Fruit fly (Drosophila melanogaster) whole organism, embryonic: ENCODE results near the gene cbt.

Experiments
- Awh ChIP-seq: fragments of 200-800 bp; sonication (Bioruptor generic); IDR thresholded peaks from 2 replicates; pipeline ENCODE4, ENCODE4 v1.3.6; 2022; ENCODE audit warnings: missing biosample characterization, missing genetic modification characterization
- C15 ChIP-seq: fragments of 200-800 bp; sonication (Bioruptor generic); IDR thresholded peaks from 3 replicates; pipeline ENCODE4 v1.3.6; 2022; ENCODE audit warnings: missing biosample characterization, missing genetic modification characterization
- CG10147 ChIP-seq: fragments of 200-800 bp; sonication (Bioruptor generic); optimal IDR thresholded peaks from 2 replicates; lab custom pipeline; 2019; ENCODE audit warnings: missing biosample characterization, mild to moderate bottlenecking, missing genetic modification characterization, moderate library complexity
- CG11456 ChIP-seq: fragments of 200-800 bp; sonication (Bioruptor generic); IDR thresholded peaks from 3 replicates; pipeline ENCODE4 v1.3.6; 2022; ENCODE audit warnings: missing biosample characterization, missing genetic modification characterization
- CG12236 ChIP-seq: fragments of 200-800 bp; sonication (Bioruptor generic); optimal IDR thresholded peaks from 2 replicates; lab custom pipeline; 2016; ENCODE audit warnings: missing biosample characterization, missing genetic modification characterization
- CG12299 ChIP-seq: fragments of 200-800 bp; sonication (Bioruptor generic); optimal IDR thresholded peaks from 2 replicates; lab custom pipeline; 2018; ENCODE audit warnings: missing biosample characterization, mild to moderate bottlenecking, missing genetic modification characterization
- CG1233 ChIP-seq: fragments of 200-800 bp; sonication (Bioruptor generic); optimal IDR thresholded peaks from 4 replicates; lab custom pipeline; 2018; ENCODE audit warnings: missing biosample characterization, mild to moderate bottlenecking, missing genetic modification characterization
- CG12769 ChIP-seq: fragments of 200-800 bp; sonication (Bioruptor generic); optimal IDR thresholded peaks from 2 replicates; lab custom pipeline; 2019; ENCODE audit warnings: missing biosample characterization, mild to moderate bottlenecking, missing genetic modification characterization, moderate library complexity
- CG13424 ChIP-seq: fragments of 200-800 bp; sonication (Bioruptor generic); optimal IDR thresholded peaks from 2 replicates; lab custom pipeline; 2019; ENCODE audit warnings: missing biosample characterization, mild to moderate bottlenecking, missing genetic modification characterization, moderate library complexity
- CG13894 ChIP-seq: fragments of 200-800 bp; sonication (Bioruptor generic); optimal IDR thresholded peaks from 3 replicates; lab custom pipeline; 2018; ENCODE audit warnings: missing biosample characterization, mild to moderate bottlenecking, missing genetic modification characterization, moderate library complexity
- CG14014 ChIP-seq: fragments of 200-800 bp; sonication (Bioruptor generic); IDR thresholded peaks from 2 replicates; pipeline ENCODE4 v1.3.6; 2022; ENCODE audit warnings: missing biosample characterization, missing genetic modification characterization
- CG16813 ChIP-seq: fragments of 200-800 bp; sonication (Bioruptor generic); IDR thresholded peaks from 3 replicates; pipeline ENCODE4 v1.3.6; 2022; ENCODE audit warnings: missing biosample characterization, missing genetic modification characterization; ENCODE audit not compliant: partially characterized antibody
- CG18764 ChIP-seq: fragments of 200-800 bp; sonication (Bioruptor generic); optimal IDR thresholded peaks from 3 replicates; lab custom pipeline; 2016; ENCODE audit warnings: missing biosample characterization, missing genetic modification characterization
- CG30403 ChIP-seq: fragments of 200-800 bp; sonication (Bioruptor generic); optimal IDR thresholded peaks from 3 replicates; lab custom pipeline; 2016; ENCODE audit warnings: missing biosample characterization, missing genetic modification characterization
- CG31224 ChIP-seq: fragments of 200-800 bp; sonication (Bioruptor generic); IDR thresholded peaks from 2 replicates; pipeline ENCODE4 v1.3.6; 2022; ENCODE audit warnings: missing biosample characterization, missing genetic modification characterization
- CG34224 ChIP-seq: fragments of 200-800 bp; sonication (Bioruptor generic); IDR thresholded peaks from 3 replicates; pipeline ENCODE4 v1.3.6; 2022; ENCODE audit warnings: missing biosample characterization, missing genetic modification characterization; ENCODE audit not compliant: partially characterized antibody
- CG34422 ChIP-seq: fragments of 200-800 bp; sonication (Bioruptor generic); IDR thresholded peaks from 3 replicates; pipeline ENCODE4 v1.3.6; 2022; ENCODE audit warnings: missing biosample characterization, missing genetic modification characterization
- CG4360 ChIP-seq: fragments of 200-800 bp; sonication (Bioruptor generic); IDR thresholded peaks from 2 replicates; pipeline ENCODE4 v1.3.6; 2022; ENCODE audit warnings: missing biosample characterization, missing genetic modification characterization
- CG4404 ChIP-seq: fragments of 200-800 bp; sonication (Bioruptor generic); IDR thresholded peaks from 2 replicates; pipeline ENCODE4 v1.3.6; 2022; ENCODE audit warnings: missing biosample characterization, missing genetic modification characterization
- CG6683 ChIP-seq: fragments of 200-800 bp; sonication (Bioruptor generic); optimal IDR thresholded peaks from 2 replicates; lab custom pipeline; 2017; ENCODE audit warnings: missing biosample characterization, mild to moderate bottlenecking, missing genetic modification characterization, missing genetic modification reagents
- CG8924 ChIP-seq: fragments of 200-800 bp; optimal IDR thresholded peaks from 3 replicates; lab custom pipeline; 2019; ENCODE audit warnings: missing biosample characterization, mild to moderate bottlenecking, missing genetic modification characterization, moderate library complexity
- Dbx ChIP-seq: fragments of 200-800 bp; sonication (Bioruptor generic); IDR thresholded peaks from 3 replicates; pipeline ENCODE4 v1.3.6; 2022; ENCODE audit warnings: missing biosample characterization, missing genetic modification characterization
- Dll ChIP-seq: fragments of 200-800 bp; sonication (Bioruptor generic); IDR thresholded peaks from 4 replicates; pipeline ENCODE4 v1.3.6; 2022; ENCODE audit warnings: missing biosample characterization, missing genetic modification characterization; ENCODE audit not compliant: partially characterized antibody
- E2f2 ChIP-seq: fragments of 200-800 bp; sonication (Bioruptor generic); IDR thresholded peaks from 2 replicates; pipeline ENCODE4 v1.3.6; 2022; ENCODE audit warnings: missing biosample characterization, missing genetic modification characterization
- Ets97D ChIP-seq: fragments of 200-800 bp; sonication (Bioruptor generic); optimal IDR thresholded peaks from 3 replicates; lab custom pipeline; 2016; ENCODE audit warnings: missing biosample characterization, missing genetic modification characterization
- Fer1 ChIP-seq: fragments of 200-800 bp; sonication (Bioruptor generic); optimal IDR thresholded peaks from 2 replicates; lab custom pipeline; 2017; ENCODE audit warnings: missing biosample characterization, mild to moderate bottlenecking, missing genetic modification characterization
- Gsc ChIP-seq: fragments of 200-800 bp; sonication (Bioruptor generic); IDR thresholded peaks from 2 replicates; pipeline ENCODE4 v1.3.6; 2022; ENCODE audit warnings: missing biosample characterization, missing genetic modification characterization
- Jarid2 ChIP-seq: fragments of 200-800 bp; sonication (Bioruptor generic); optimal IDR thresholded peaks from 3 replicates; lab custom pipeline; 2017; ENCODE audit warnings: mild to moderate bottlenecking, missing biosample characterization, missing genetic modification reagents, missing genetic modification characterization
- Lim3 ChIP-seq: fragments of 200-800 bp; sonication (Bioruptor generic); IDR thresholded peaks from 2 replicates; pipeline ENCODE4 v1.3.6; 2022; ENCODE audit warnings: missing biosample characterization, missing genetic modification characterization
- Mes4 ChIP-seq: fragments of 200-800 bp; sonication (Bioruptor generic); optimal IDR thresholded peaks from 2 replicates; lab custom pipeline; 2016; ENCODE audit warnings: missing biosample characterization, missing genetic modification characterization
- Nf-YA ChIP-seq: fragments of 200-800 bp; sonication (Bioruptor generic); IDR thresholded peaks from 2 replicates; pipeline ENCODE4 v1.3.6; 2022; ENCODE audit warnings: missing biosample characterization, missing genetic modification characterization
- Sry-β ChIP-seq: fragments of 200-800 bp; sonication (Bioruptor generic); optimal IDR thresholded peaks from 2 replicates; lab custom pipeline; 2018; ENCODE audit warnings: missing biosample characterization, mild to moderate bottlenecking, missing genetic modification characterization, moderate library complexity
- bowl ChIP-seq: fragments of 200-800 bp; sonication (Bioruptor generic); IDR thresholded peaks from 2 replicates; pipeline ENCODE4 v1.3.6; 2022; ENCODE audit warnings: missing biosample characterization, missing genetic modification characterization
- dati ChIP-seq: fragments of 200-800 bp; sonication (Bioruptor generic); IDR thresholded peaks from 2 replicates; pipeline ENCODE4 v1.3.6; 2022; ENCODE audit warnings: missing biosample characterization, missing genetic modification characterization
- dm ChIP-seq: fragments of 200-800 bp; sonication (Bioruptor generic); optimal IDR thresholded peaks from 3 replicates; lab custom pipeline; 2016; ENCODE audit warnings: missing biosample characterization, missing genetic modification characterization
- grn ChIP-seq: fragments of 200-800 bp; sonication (Bioruptor generic); optimal IDR thresholded peaks from 3 replicates; lab custom pipeline; 2017; ENCODE audit warnings: missing biosample characterization, missing genetic modification characterization
- h ChIP-seq: fragments of >200 bp; optimal IDR thresholded peaks from 2 replicates; lab custom pipeline; 2017
- ind ChIP-seq: fragments of 200-800 bp; sonication (Bioruptor generic); optimal IDR thresholded peaks from 3 replicates; lab custom pipeline; 2016; ENCODE audit warnings: missing biosample characterization, missing genetic modification characterization
- insv ChIP-seq, 2 experiments: fragments of 200-800 bp; sonication (Bioruptor generic); optimal IDR thresholded peaks; 3 replicates each; lab custom pipeline; 2016 to 2018; ENCODE audit warnings: missing biosample characterization in 2 of 2, missing genetic modification characterization in 2 of 2
- klu ChIP-seq: fragments of 200-800 bp; sonication (Bioruptor generic); IDR thresholded peaks from 2 replicates; pipeline ENCODE4 v1.3.6; 2022; ENCODE audit warnings: missing biosample characterization, missing genetic modification characterization
- lab ChIP-seq: fragments of 200-800 bp; sonication (Bioruptor generic); optimal IDR thresholded peaks from 3 replicates; lab custom pipeline; 2017; ENCODE audit warnings: missing biosample characterization, missing genetic modification characterization, mild to moderate bottlenecking, moderate library complexity, missing genetic modification reagents
- lov ChIP-seq, 2 experiments: fragments of 200-800 bp in 1 of 2; fragments of >200 bp in 1 of 2; sonication (Bioruptor generic) in 1 of 2; IDR thresholded peaks in 1 of 2; optimal IDR thresholded peaks in 1 of 2; 2 replicates in 1 of 2; 3 replicates in 1 of 2; pipeline versions ENCODE4 v1.3.6 to Lab custom; 2017 to 2022; ENCODE audit warnings: missing biosample characterization in 1 of 2, missing genetic modification characterization in 1 of 2
- odd ChIP-seq: fragments of 200-800 bp; sonication (Bioruptor generic); optimal IDR thresholded peaks from 2 replicates; lab custom pipeline; 2017; ENCODE audit warnings: missing biosample characterization, mild to moderate bottlenecking, missing genetic modification characterization
- pb ChIP-seq: fragments of 200-800 bp; sonication (Bioruptor generic); optimal IDR thresholded peaks from 3 replicates; lab custom pipeline; 2016; ENCODE audit warnings: missing biosample characterization, missing genetic modification characterization
- peb ChIP-seq: fragments of 200-800 bp; sonication (Bioruptor generic); IDR thresholded peaks from 2 replicates; pipeline ENCODE4 v1.3.6; 2022; ENCODE audit warnings: missing biosample characterization, missing genetic modification characterization
- sens-2 ChIP-seq: fragments of 200-800 bp; sonication (Bioruptor generic); IDR thresholded peaks from 2 replicates; pipeline ENCODE4 v1.3.6; 2022; ENCODE audit warnings: missing biosample characterization, missing genetic modification characterization
- sna ChIP-seq: fragments of 200-800 bp; sonication (Bioruptor generic); IDR thresholded peaks from 2 replicates; pipeline ENCODE4 v1.3.6; 2022; ENCODE audit warnings: missing biosample characterization, missing genetic modification characterization; ENCODE audit not compliant: partially characterized antibody
- sr ChIP-seq: fragments of 200-800 bp; sonication (Bioruptor generic); IDR thresholded peaks from 3 replicates; pipeline ENCODE4 v1.3.6; 2022; ENCODE audit warnings: missing biosample characterization, missing genetic modification characterization
- wdn ChIP-seq: fragments of 200-800 bp; sonication (Bioruptor generic); IDR thresholded peaks from 2 replicates; pipeline ENCODE4 v1.3.6; 2022; ENCODE audit warnings: missing biosample characterization, missing genetic modification characterization

Gene cbt

dm6 chr2L:468745-469358 lies 10.6 kb downstream of the cbt start (continued):
- peak; percentile 51; the same call in 1 of the 2 replicates for TF ChIP-seq Nf-YA (GFP tag; lab: Robert Waterston, UW)
- peak; percentile 69 for TF ChIP-seq CG14014 (GFP tag; lab: Robert Waterston, UW)
- TF ChIP-seq ind: peak; percentile 70
- TF ChIP-seq odd (GFP tag; lab: Kevin White, UChicago): peak; percentile 64
- peak; percentile 64; the same call in 2 of the 3 replicates for TF ChIP-seq CG11456 (GFP tag; lab: Robert Waterston, UW)
- TF ChIP-seq CG34422 (GFP tag; lab: Robert Waterston, UW): peak; percentile 59; the same call in 1 of the 3 replicates
- TF ChIP-seq dati (GFP tag; lab: Robert Waterston, UW): peak; percentile 67
- peak; percentile 69 for TF ChIP-seq CG12236 (GFP tag; lab: Kevin White, UChicago)
- TF ChIP-seq Mes4 (GFP tag; lab: Kevin White, UChicago): peak; percentile 67
- TF ChIP-seq sna: no peak
- peak; percentile 37 for TF ChIP-seq Jarid2
- peak; percentile 32 for TF ChIP-seq Ets97D (GFP tag; lab: Kevin White, UChicago)
- no peak for TF ChIP-seq Dll (GFP tag; lab: Robert Waterston, UW)
- TF ChIP-seq grn: no peak
- peak; percentile 65; the same call in 1 of the 2 replicates for TF ChIP-seq sens-2 (GFP tag; lab: Robert Waterston, UW)
- TF ChIP-seq CG8924 (tag; lab: Kevin White, UChicago): peak; percentile 80
- TF ChIP-seq bowl (GFP tag; lab: Robert Waterston, UW): peak; percentile 40; the same call in 1 of the 2 replicates
- TF ChIP-seq sr (GFP tag; lab: Robert Waterston, UW): peak; percentile 23; the same call in 1 of the 3 replicates
- peak; percentile 57 for TF ChIP-seq pb
- TF ChIP-seq insv (GFP tag; optimal IDR thresholded peaks at IDR 0.05; lab: Kevin White, UChicago): no peak
- TF ChIP-seq h (lab: Kevin White, UChicago): no peak
- 0 out of 2 replicates have a peak, but pooled peaks have one; percentile 28 for TF ChIP-seq peb (GFP tag; lab: Robert Waterston, UW)
- peak; percentile 39 for TF ChIP-seq CG31224 (GFP tag; lab: Robert Waterston, UW)
- peak; percentile 76 for TF ChIP-seq Awh
- TF ChIP-seq CG18764 (GFP tag; lab: Kevin White, UChicago): peak; percentile 40
- TF ChIP-seq CG34224: no peak
- no peak for TF ChIP-seq lov (optimal IDR thresholded peaks at IDR 0.05; lab: Kevin White, UChicago)
- TF ChIP-seq lov (GFP tag; IDR thresholded peaks at IDR 0.05; lab: Robert Waterston, UW): no peak; the same call in 2 of the 3 replicates
- TF ChIP-seq CG13424 (tag; lab: Kevin White, UChicago): peak; percentile 62
- peak; percentile 77 for TF ChIP-seq Fer1
- peak; percentile 29 for TF ChIP-seq CG6683
- no peak for TF ChIP-seq CG4404 (GFP tag; lab: Robert Waterston, UW)
- TF ChIP-seq Sry-β (GFP tag; lab: Kevin White, UChicago): no peak
- 0 out of 2 replicates have a peak, but pooled peaks have one; percentile 39 for TF ChIP-seq klu (GFP tag; lab: Robert Waterston, UW)
- peak; percentile 58; the same call in 1 of the 2 replicates for TF ChIP-seq wdn (GFP tag; lab: Robert Waterston, UW)
- peak; percentile 19 for TF ChIP-seq CG12299 (tag; lab: Kevin White, UChicago)
- peak; percentile 63 for TF ChIP-seq CG1233 (GFP tag; lab: Kevin White, UChicago)
- TF ChIP-seq Gsc (GFP tag; lab: Robert Waterston, UW): no peak
- TF ChIP-seq CG4360: 0 out of 2 replicates have a peak, but pooled peaks have one; percentile 23
- peak; percentile 8 for TF ChIP-seq CG13894 (tag; lab: Kevin White, UChicago)
- TF ChIP-seq C15 (GFP tag; lab: Robert Waterston, UW): 0 out of 3 replicates have a peak, but pooled peaks have one; percentile 36
- no peak for TF ChIP-seq E2f2 (GFP tag; lab: Robert Waterston, UW)
- peak; percentile 87 for TF ChIP-seq lab
- TF ChIP-seq Dbx: peak; percentile 64
- TF ChIP-seq Lim3: peak; percentile 49; the same call in 1 of the 2 replicates
- TF ChIP-seq CG16813 (GFP tag; lab: Robert Waterston, UW): no peak
- peak; percentile 82 for TF ChIP-seq CG30403 (GFP tag; lab: Kevin White, UChicago)
- TF ChIP-seq dm (GFP tag; lab: Kevin White, UChicago): peak; percentile 52
- peak; percentile 58 for TF ChIP-seq CG10147 (GFP tag; lab: Kevin White, UChicago)
- TF ChIP-seq CG12769 (tag; lab: Kevin White, UChicago): peak; percentile 65
